Fruit fly (Drosophila melanogaster): ENCODE data around the gene Spn31A.

Gene Spn31A

DNA sequence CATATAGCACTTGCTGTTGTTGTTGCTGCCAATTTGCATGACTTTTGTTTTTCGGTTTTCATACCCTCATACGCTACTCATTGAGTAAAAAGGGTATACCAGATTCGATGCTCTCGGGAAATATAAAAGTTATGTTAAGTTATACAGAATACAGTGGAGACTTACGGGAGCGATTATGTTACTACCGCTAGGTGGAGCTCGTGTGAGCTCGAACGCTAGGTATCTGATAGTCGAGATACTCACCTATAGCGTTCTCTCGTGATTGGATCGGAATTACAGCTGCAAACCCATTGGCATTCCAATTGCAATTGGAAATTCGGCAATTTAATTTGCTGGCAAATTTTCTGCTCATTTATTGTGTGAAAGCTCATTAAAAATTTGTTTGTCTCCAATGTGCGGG, 27.2 kb upstream of the Spn31A start (continued):
- no peak for TF ChIP-seq CG10565 (GFP tag; optimal IDR thresholded peaks at IDR 0.05)
- peak; percentile 84 for TF ChIP-seq CG14860 (GFP tag; IDR thresholded peaks at IDR 0.05; ENCODE audit: partially characterized antibody)
- no peak for TF ChIP-seq Mad (GFP tag; optimal IDR thresholded peaks at IDR 0.05)
- peak; percentile 89 for TF ChIP-seq CG7963 (GFP tag; IDR thresholded peaks at IDR 0.05; ENCODE audit: partially characterized antibody)
- TF ChIP-seq eve (GFP tag; optimal IDR thresholded peaks at IDR 0.05), result no peak
- TF ChIP-seq Drgx (GFP tag; IDR thresholded peaks at IDR 0.05), result peak; percentile 55; the same call in 1 of the 2 replicates
- TF ChIP-seq Sry-β (GFP tag; optimal IDR thresholded peaks at IDR 0.05), result no peak
- no peak for TF ChIP-seq CG16863 (GFP tag; optimal IDR thresholded peaks at IDR 0.05)
- no peak for TF ChIP-seq danr (GFP tag; IDR thresholded peaks at IDR 0.05)
- no peak for TF ChIP-seq CG18599 (GFP tag; optimal IDR thresholded peaks at IDR 0.05)
- no peak for TF ChIP-seq C15 (GFP tag; IDR thresholded peaks at IDR 0.05)
- no peak for TF ChIP-seq Dfd (GFP tag; optimal IDR thresholded peaks at IDR 0.05)
- TF ChIP-seq NfI (GFP tag; optimal IDR thresholded peaks at IDR 0.05), result no peak
- TF ChIP-seq zen (tag; optimal IDR thresholded peaks at IDR 0.05), result no peak
- peak; percentile 38 for TF ChIP-seq D19B (GFP tag; optimal IDR thresholded peaks at IDR 0.05)
- no peak for TF ChIP-seq Doc2 (GFP tag; IDR thresholded peaks at IDR 0.05)
- no peak for TF ChIP-seq CG7987 (GFP tag; optimal IDR thresholded peaks at IDR 0.05)
- no peak for TF ChIP-seq lola (GFP tag; optimal IDR thresholded peaks at IDR 0.05)
- no peak for TF ChIP-seq CG10959 (GFP tag; IDR thresholded peaks at IDR 0.05)
- TF ChIP-seq chinmo (GFP tag; IDR thresholded peaks at IDR 0.05; ENCODE audit: partially characterized antibody), result 0 out of 4 replicates have a peak, but pooled peaks have one; percentile 31
- no peak for TF ChIP-seq nmo (GFP tag; optimal IDR thresholded peaks at IDR 0.05)
- no peak for TF ChIP-seq cas (GFP tag; IDR thresholded peaks at IDR 0.05)
- no peak for TF ChIP-seq CG3065 (GFP tag; optimal IDR thresholded peaks at IDR 0.05)
- no peak for TF ChIP-seq Neu2 (GFP tag; optimal IDR thresholded peaks at IDR 0.05; ENCODE audit: borderline replicate concordance)
- no peak for TF ChIP-seq Camta (GFP tag; optimal IDR thresholded peaks at IDR 0.05)
- no peak for TF ChIP-seq mirr (GFP tag; optimal IDR thresholded peaks at IDR 0.05)
- no peak for TF ChIP-seq dm (GFP tag; optimal IDR thresholded peaks at IDR 0.05)
- TF ChIP-seq Scr (GFP tag; IDR thresholded peaks at IDR 0.05; ENCODE audit: partially characterized antibody), result peak; percentile 55; the same call in 1 of the 2 replicates
- no peak for TF ChIP-seq CG4820 (GFP tag; optimal IDR thresholded peaks at IDR 0.05)
- no peak for TF ChIP-seq Hr51 (GFP tag; optimal IDR thresholded peaks at IDR 0.05)
- TF ChIP-seq nerfin-2 (GFP tag; IDR thresholded peaks at IDR 0.05; ENCODE audit: partially characterized antibody), result peak; percentile 95
- peak; percentile 40; the same call in 1 of the 3 replicates for TF ChIP-seq zen2 (GFP tag; IDR thresholded peaks at IDR 0.05; ENCODE audit: partially characterized antibody)
- TF ChIP-seq CG17361 (GFP tag; IDR thresholded peaks at IDR 0.05), result no peak
- TF ChIP-seq CG2120 (GFP tag; optimal IDR thresholded peaks at IDR 0.05), result no peak
- no peak for TF ChIP-seq Bteb2 (GFP tag; optimal IDR thresholded peaks at IDR 0.05)
- peak; percentile 78 for TF ChIP-seq CG16813 (GFP tag; IDR thresholded peaks at IDR 0.05; ENCODE audit: partially characterized antibody)
- no peak for TF ChIP-seq Nf-YA (GFP tag; IDR thresholded peaks at IDR 0.05)
- no peak for TF ChIP-seq scrt (GFP tag; optimal IDR thresholded peaks at IDR 0.05)
- TF ChIP-seq CG11723 (GFP tag; optimal IDR thresholded peaks at IDR 0.05), result no peak
- TF ChIP-seq toy (GFP tag; IDR thresholded peaks at IDR 0.05), result no peak
- no peak for TF ChIP-seq CG11247 (GFP tag; IDR thresholded peaks at IDR 0.05)
- no peak for TF ChIP-seq Side (GFP tag; optimal IDR thresholded peaks at IDR 0.05)
- no peak for TF ChIP-seq CG13775 (GFP tag; optimal IDR thresholded peaks at IDR 0.05)
- TF ChIP-seq CG12104 (GFP tag; optimal IDR thresholded peaks at IDR 0.05), result no peak
- TF ChIP-seq sc (optimal IDR thresholded peaks at IDR 0.05), result no peak
- no peak for TF ChIP-seq sc (GFP tag; optimal IDR thresholded peaks at IDR 0.05)
- TF ChIP-seq CG18476 (GFP tag; optimal IDR thresholded peaks at IDR 0.05), result no peak
- TF ChIP-seq stwl (tag; optimal IDR thresholded peaks at IDR 0.05), result no peak
- no peak for TF ChIP-seq bowl (GFP tag; IDR thresholded peaks at IDR 0.05)
- no peak for TF ChIP-seq CG17359 (tag; optimal IDR thresholded peaks at IDR 0.05)
